Worm (Caenorhabditis elegans) whole organism, L4 larva: ENCODE measurements around the gene rbm-39.

ENCODE experiments used
- T26A8.4 ChIP-seq: fragments of 200-800 bp; sonication (Bioruptor generic); IDR thresholded peaks from 2 replicates; pipeline ENCODE4 v1.3.6; 2022; ENCODE audit warnings: missing genetic modification characterization, missing compliant biosample characterization
- aha-1 ChIP-seq: fragments of 150-350 bp; peaks from one replicate; lab custom pipeline; 2014; ENCODE audit warnings: missing biosample characterization, missing genetic modification characterization
- aly-2 ChIP-seq: sonication (generic microtip); optimal IDR thresholded peaks from 2 replicates; lab custom pipeline; 2018; ENCODE audit warnings: missing biosample characterization, missing genetic modification characterization
- ceh-20 ChIP-seq: fragments of 200-800 bp; sonication (Bioruptor generic); IDR thresholded peaks from 2 replicates; pipeline ENCODE4 v1.3.6; 2022; ENCODE audit warnings: missing genetic modification reagents, missing genetic modification characterization, missing compliant biosample characterization
- ces-1 ChIP-seq: fragments of 150-350 bp; sonication (generic microtip); optimal IDR thresholded peaks from 4 replicates; lab custom pipeline; 2014; ENCODE audit warnings: missing biosample characterization, missing genetic modification reagents, missing genetic modification characterization
- cey-2 ChIP-seq: sonication (generic microtip); optimal IDR thresholded peaks from 3 replicates; lab custom pipeline; 2017; ENCODE audit warnings: missing genetic modification characterization, mild to moderate bottlenecking, missing compliant biosample characterization, antibody characterized with exemption, borderline replicate concordance; ENCODE audit not compliant: insufficient read depth
- daf-12 ChIP-seq: fragments of 150-350 bp; optimal IDR thresholded peaks from 2 replicates; lab custom pipeline; 2014; ENCODE audit warnings: missing biosample characterization, missing genetic modification reagents, missing genetic modification characterization
- jun-1 ChIP-seq: fragments of 150-350 bp; optimal IDR thresholded peaks from 2 replicates; lab custom pipeline; 2014; ENCODE audit warnings: missing biosample characterization, missing genetic modification reagents, missing genetic modification characterization
- mdl-1 ChIP-seq, 2 experiments: fragments of 150-350 bp in 1 of 2; sonication (generic microtip) in 1 of 2; optimal IDR thresholded peaks; 2 replicates each; lab custom pipeline; 2014 to 2017; ENCODE audit warnings: missing biosample characterization in 2 of 2, missing genetic modification characterization in 2 of 2
- nhr-10 ChIP-seq: fragments of 150-350 bp; optimal IDR thresholded peaks from 2 replicates; lab custom pipeline; 2014; ENCODE audit warnings: missing biosample characterization, missing genetic modification characterization
- nhr-11 ChIP-seq: fragments of 150-350 bp; optimal IDR thresholded peaks from 2 replicates; lab custom pipeline; 2014; ENCODE audit warnings: missing biosample characterization, missing genetic modification characterization
- nhr-237 ChIP-seq: sonication (generic microtip); optimal IDR thresholded peaks from 2 replicates; lab custom pipeline; 2017; ENCODE audit warnings: missing biosample characterization, missing genetic modification characterization
- vab-7 ChIP-seq: fragments of 200-800 bp; sonication (Bioruptor generic); IDR thresholded peaks from 2 replicates; pipeline ENCODE4 v1.3.6; 2022; ENCODE audit warnings: missing genetic modification reagents, missing genetic modification characterization, missing compliant biosample characterization

DNA sequence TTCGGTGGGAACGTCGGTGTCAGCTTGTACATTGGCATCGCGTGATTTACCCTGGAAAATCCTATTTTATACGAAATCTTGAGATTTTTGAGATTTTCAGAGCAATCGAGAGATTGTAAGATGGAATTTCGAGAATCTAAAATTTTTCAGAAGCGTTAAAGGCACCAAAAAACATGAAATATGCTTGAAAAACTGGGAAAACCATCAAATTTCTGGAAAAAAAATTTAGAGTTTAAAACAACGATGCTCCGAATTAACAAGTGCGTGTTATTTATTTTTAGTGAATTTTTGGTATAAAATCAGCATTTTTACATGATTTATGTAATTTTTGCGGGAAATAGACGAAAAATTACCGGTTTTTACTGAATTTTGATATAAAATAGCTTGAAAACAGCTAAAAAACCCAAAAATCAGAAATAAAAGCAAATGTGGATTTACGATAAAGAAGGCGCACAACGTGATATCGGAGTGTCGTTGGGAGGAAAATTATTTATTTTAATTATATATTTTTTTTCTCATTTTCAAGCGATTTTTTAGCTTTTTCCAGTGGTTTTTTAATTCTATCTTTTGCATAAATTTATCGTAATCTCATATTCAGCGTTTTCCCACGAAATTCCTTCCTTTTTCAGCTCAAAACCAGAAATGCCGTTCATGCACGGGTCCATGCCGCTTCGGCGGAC lies 44.0 kb downstream of the rbm-39 start, which contains the start of the genes Y55F3AM.13 and mrps-25:
- TF ChIP-seq nhr-237 (tag; lab: Kevin White, UChicago) (no peak), mdl-1 (tag; optimal IDR thresholded peaks at IDR 0.05; lab: Kevin White, UChicago) (no peak), daf-12 (no peak), aly-2 (tag; lab: Kevin White, UChicago) (no peak), ceh-20 (GFP tag; lab: Robert Waterston, UW) (no peak), jun-1 (tag; lab: Kevin White, UChicago) (no peak), aha-1 (no peak), T26A8.4 (GFP tag; lab: Robert Waterston, UW) (no peak), nhr-11 (no peak), nhr-10 (tag; lab: Kevin White, UChicago) (no peak), ces-1 (no peak), vab-7 (GFP tag; lab: Robert Waterston, UW) (no peak), cey-2 (no peak)
